Worm (Caenorhabditis elegans): Measurements from ENCODE around the gene F23H12.3.

F23H12.3 gene

DNA sequence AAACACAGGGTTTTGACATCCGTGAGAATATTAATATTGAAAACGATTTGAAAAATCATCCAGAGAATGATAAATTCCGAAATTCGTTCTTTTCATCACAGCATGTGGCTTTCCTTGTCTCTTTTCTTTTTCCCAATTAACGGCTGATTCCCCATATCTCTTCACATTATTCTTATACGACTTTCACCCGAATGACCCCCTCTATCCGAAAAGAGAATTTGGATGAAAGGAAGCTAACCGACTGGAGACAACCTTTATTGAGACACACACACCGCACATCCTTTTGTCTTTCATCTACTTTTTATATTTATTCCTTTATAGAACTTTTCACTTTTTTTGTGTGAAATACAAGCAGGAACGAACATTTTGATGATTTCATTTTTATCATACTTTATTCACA is 12.7 kb downstream of the F23H12.3 start:
- TF ChIP-seq ceh-28 (tag; optimal IDR thresholded peaks at IDR 0.05) (no peak), nhr-76 (tag; optimal IDR thresholded peaks at IDR 0.05) (no peak), ceh-16 (tag; optimal IDR thresholded peaks at IDR 0.05) (no peak), hmg-11 (tag; optimal IDR thresholded peaks at IDR 0.05) (no peak), nhr-43 (tag; optimal IDR thresholded peaks at IDR 0.05; ENCODE audit: poor library complexity, severe bottlenecking) (no peak), ceh-82 (tag; optimal IDR thresholded peaks at IDR 0.05) (no peak), mdl-1 (tag; optimal IDR thresholded peaks at IDR 0.05) (no peak), lin-15B (tag; optimal IDR thresholded peaks at IDR 0.05) (no peak), R02D3.7 (tag; optimal IDR thresholded peaks at IDR 0.05) (no peak), nhr-25 (tag; optimal IDR thresholded peaks at IDR 0.05) (no peak), nhr-23 (tag; optimal IDR thresholded peaks at IDR 0.05) (no peak), pha-4 (tag; optimal IDR thresholded peaks at IDR 0.05) (no peak), nhr-28 (tag; optimal IDR thresholded peaks at IDR 0.05) (no peak), ZK546.5 (tag; optimal IDR thresholded peaks at IDR 0.05) (no peak)

DNA sequence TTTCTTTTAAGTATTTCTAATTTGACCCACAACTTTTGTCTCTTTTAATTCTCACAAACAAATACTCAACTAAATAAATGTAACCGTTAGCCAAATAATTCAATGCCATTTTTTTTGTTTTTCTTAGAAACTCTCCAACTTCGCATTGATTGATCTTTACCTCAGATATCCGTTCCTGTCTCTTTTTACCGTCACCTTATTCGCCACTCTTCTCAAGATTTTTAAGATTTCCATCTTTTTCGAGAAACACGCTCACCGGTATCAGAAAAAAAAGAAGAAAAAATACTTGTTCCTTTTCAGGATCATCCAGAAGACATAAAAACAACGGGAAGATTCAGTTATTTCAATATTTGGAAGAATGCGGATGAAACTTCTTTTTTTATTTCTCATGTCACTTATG is 13.4 kb downstream of the F23H12.3 start, which contains the start of gene F23H12.5:
Gene F23H12.5 (plus strand): TSS at position 301 of the 400 bp plus-strand sequence.
- TF ChIP-seq egl-5 (tag; optimal IDR thresholded peaks at IDR 0.05) = no peak
- no peak for TF ChIP-seq zag-1 (tag; optimal IDR thresholded peaks at IDR 0.05)
- no peak for TF ChIP-seq jun-1 (tag; optimal IDR thresholded peaks at IDR 0.05)
- TF ChIP-seq daf-12 (tag; optimal IDR thresholded peaks at IDR 0.05) = no peak
- TF ChIP-seq nhr-67 (tag; optimal IDR thresholded peaks at IDR 0.05) = no peak
- TF ChIP-seq snpc-4 (tag; optimal IDR thresholded peaks at IDR 0.05) = no peak
- TF ChIP-seq fkh-2 (tag; optimal IDR thresholded peaks at IDR 0.05) = no peak
- TF ChIP-seq pha-4 (tag; optimal IDR thresholded peaks at IDR 0.05) = no peak
- no peak for TF ChIP-seq aly-2 (tag; optimal IDR thresholded peaks at IDR 0.05)
- TF ChIP-seq unc-39 (tag; optimal IDR thresholded peaks at IDR 0.05) = no peak
- no peak for TF ChIP-seq elt-2 (tag; optimal IDR thresholded peaks at IDR 0.05)
- no peak for TF ChIP-seq mdl-1 (tag; optimal IDR thresholded peaks at IDR 0.05)
- no peak for TF ChIP-seq nhr-77 (tag; optimal IDR thresholded peaks at IDR 0.05)
- no peak for TF ChIP-seq hmg-11 (tag; optimal IDR thresholded peaks at IDR 0.05)
- TF ChIP-seq eor-1 (tag; optimal IDR thresholded peaks at IDR 0.05) = no peak
- TF ChIP-seq ceh-28 (tag; optimal IDR thresholded peaks at IDR 0.05) = no peak
- no peak for TF ChIP-seq ceh-9 (tag; optimal IDR thresholded peaks at IDR 0.05)
- TF ChIP-seq ZK546.5 (tag; optimal IDR thresholded peaks at IDR 0.05) = no peak
- no peak for TF ChIP-seq nhr-76 (tag; optimal IDR thresholded peaks at IDR 0.05)

ce11 chrV:12361644-12362043 is 16.7 kb downstream of the F23H12.3 start, which contains the start of gene fipr-1:
fipr-1 (minus strand) TSS chrV:12361744.
- TF ChIP-seq R02D3.7 (tag; optimal IDR thresholded peaks at IDR 0.05) (no peak), ceh-9 (tag; optimal IDR thresholded peaks at IDR 0.05) (no peak), mml-1 (tag; optimal IDR thresholded peaks at IDR 0.05) (no peak), elt-1 (tag; optimal IDR thresholded peaks at IDR 0.05) (no peak)

DNA sequence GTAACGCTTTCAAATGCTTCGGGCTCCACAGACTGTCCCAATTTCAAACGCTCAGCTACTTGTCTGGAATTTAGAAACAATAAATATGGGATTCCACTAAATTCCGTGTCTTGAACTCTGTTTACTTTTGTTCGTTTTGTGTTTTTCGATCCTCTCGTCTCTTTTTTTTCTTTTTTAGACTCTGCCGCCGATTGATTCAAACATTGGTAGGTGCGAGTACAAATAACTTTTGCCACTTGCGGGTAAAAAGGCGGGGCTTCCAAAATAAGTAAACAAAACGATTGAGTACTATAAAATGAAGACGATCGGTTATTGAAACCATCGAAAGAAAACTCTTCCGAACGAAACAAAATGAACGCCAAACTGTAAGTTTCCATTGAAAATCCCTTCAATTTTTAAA is 20.2 kb downstream of the F23H12.3 start, which contains the start of gene fipr-2:
Gene fipr-2 (plus strand): TSS at position 245 of the 400 bp plus-strand sequence.
- TF ChIP-seq ceh-9 (tag; optimal IDR thresholded peaks at IDR 0.05) (no peak), pha-4 (tag; optimal IDR thresholded peaks at IDR 0.05) (peak; percentile 81)

DNA sequence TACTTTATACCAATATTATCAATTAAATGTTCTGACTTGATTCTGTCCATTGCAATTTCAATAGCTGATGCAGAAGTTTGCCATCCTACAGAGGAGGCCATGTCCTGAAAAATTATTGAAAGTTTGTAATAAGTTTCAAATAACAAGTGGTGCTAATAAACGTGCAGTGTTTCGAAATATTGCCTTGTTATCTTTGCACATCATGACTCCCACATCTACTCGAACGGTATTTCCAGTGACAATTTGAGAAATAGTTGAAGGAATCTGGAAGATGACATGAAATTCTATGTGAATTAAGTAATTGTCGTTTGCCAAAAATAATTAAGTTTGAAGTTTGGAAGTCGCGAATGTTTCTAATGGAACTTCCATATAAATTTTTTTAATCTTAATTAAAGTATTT is 24.5 kb downstream of the F23H12.3 start, which contains the start of gene gcy-13:
Gene gcy-13 (minus strand): TSS at position 101 of the 400 bp plus-strand sequence.
- TF ChIP-seq nhr-28 (tag; optimal IDR thresholded peaks at IDR 0.05) (no peak), nhr-12 (tag; optimal IDR thresholded peaks at IDR 0.05) (no peak), elt-3 (tag; optimal IDR thresholded peaks at IDR 0.05) (no peak)

- no peak for TF ChIP-seq ceh-16 (tag; optimal IDR thresholded peaks at IDR 0.05)
- TF ChIP-seq nhr-28 (tag; optimal IDR thresholded peaks at IDR 0.05) = no peak
- no peak for TF ChIP-seq egl-27 (tag; optimal IDR thresholded peaks at IDR 0.05)
- TF ChIP-seq elt-1 (tag; optimal IDR thresholded peaks at IDR 0.05) = no peak
- TF ChIP-seq nhr-12 (tag; optimal IDR thresholded peaks at IDR 0.05) = no peak
- no peak for TF ChIP-seq lsy-12 (tag; optimal IDR thresholded peaks at IDR 0.05)
- no peak for TF ChIP-seq nhr-67 (tag; optimal IDR thresholded peaks at IDR 0.05)
- no peak for TF ChIP-seq nhr-76 (tag; optimal IDR thresholded peaks at IDR 0.05)
- TF ChIP-seq tbx-2 (tag; optimal IDR thresholded peaks at IDR 0.05) = no peak
- no peak for TF ChIP-seq fkh-2 (tag; optimal IDR thresholded peaks at IDR 0.05)
- no peak for TF ChIP-seq skn-1 (tag; optimal IDR thresholded peaks at IDR 0.05)
- TF ChIP-seq lin-39 (tag; optimal IDR thresholded peaks at IDR 0.05) = no peak
- TF ChIP-seq pha-4 (tag; optimal IDR thresholded peaks at IDR 0.05) = no peak
- no peak for TF ChIP-seq unc-39 (tag; optimal IDR thresholded peaks at IDR 0.05)
- TF ChIP-seq egl-5 (tag; optimal IDR thresholded peaks at IDR 0.05) = no peak
- TF ChIP-seq nfya-1 (tag; optimal IDR thresholded peaks at IDR 0.05; ENCODE audit: insufficient read depth) = no peak
- TF ChIP-seq ztf-11 (tag; optimal IDR thresholded peaks at IDR 0.05) = no peak
- no peak for TF ChIP-seq pqm-1 (tag; optimal IDR thresholded peaks at IDR 0.05)
- TF ChIP-seq zag-1 (tag; optimal IDR thresholded peaks at IDR 0.05) = no peak
- TF ChIP-seq nhr-43 (tag; optimal IDR thresholded peaks at IDR 0.05; ENCODE audit: poor library complexity, severe bottlenecking) = no peak
Measured at ce11 chrV:12371386-12371785, 26.4 kb downstream of the F23H12.3 start, which contains the start of gene F23H12.7. F23H12.7 (plus strand) TSS chrV:12371686.

Data from whole organism, L3 larva.